Worm (Caenorhabditis elegans): Measurements from ENCODE around the gene R07E3.1.

- TF ChIP-seq lin-13 (GFP tag; optimal IDR thresholded peaks at IDR 0.05) (no peak), nhr-11 (tag; optimal IDR thresholded peaks at IDR 0.05) (no peak), elt-2 (tag; optimal IDR thresholded peaks at IDR 0.05) (no peak), ztf-11 (tag; optimal IDR thresholded peaks at IDR 0.05) (no peak), tbx-2 (tag; optimal IDR thresholded peaks at IDR 0.05) (no peak), nhr-77 (tag; optimal IDR thresholded peaks at IDR 0.05) (no peak), mep-1 (tag; optimal IDR thresholded peaks at IDR 0.05) (no peak), skn-1 (tag; optimal IDR thresholded peaks at IDR 0.05) (no peak), pag-3 (tag; optimal IDR thresholded peaks at IDR 0.05; ENCODE audit: borderline replicate concordance, insufficient read depth) (no peak), elt-3 (tag; optimal IDR thresholded peaks at IDR 0.05) (no peak)
Measured at ce11 chrX:10379678-10380077, 38.7 kb upstream of the R07E3.1 start, which contains the start of gene rme-4.
